Worm (Caenorhabditis elegans): Measurements from ENCODE around the gene Y17G9B.5.

ce11 chrIV:4703911-4704310, 46.1 kb upstream of the Y17G9B.5 start, which contains the start of gene ogdh-1:
- no peak for TF ChIP-seq ama-1 (optimal IDR thresholded peaks at IDR 0.05)
- no peak for TF ChIP-seq ceh-19 (GFP tag; optimal IDR thresholded peaks at IDR 0.05)
- TF ChIP-seq nhr-11 (tag; optimal IDR thresholded peaks at IDR 0.05), result no peak
- no peak for TF ChIP-seq dmd-4 (tag; optimal IDR thresholded peaks at IDR 0.05; ENCODE audit: borderline replicate concordance)
- no peak for TF ChIP-seq ceh-30 (tag; optimal IDR thresholded peaks at IDR 0.05)
- no peak for TF ChIP-seq pros-1 (tag; optimal IDR thresholded peaks at IDR 0.05)
- TF ChIP-seq ceh-9 (tag; optimal IDR thresholded peaks at IDR 0.05), result no peak
- TF ChIP-seq pqm-1 (tag; optimal IDR thresholded peaks at IDR 0.05), result no peak
- no peak for TF ChIP-seq elt-2 (tag; optimal IDR thresholded peaks at IDR 0.05)
- no peak for TF ChIP-seq C08G9.2 (tag; optimal IDR thresholded peaks at IDR 0.05)
- no peak for TF ChIP-seq elt-4 (tag; optimal IDR thresholded peaks at IDR 0.05)

Measured in whole organism, late embryonic.